Fruit fly (Drosophila melanogaster): Measurements from ENCODE around the gene gfzf.

- no peak for TF ChIP-seq Blimp-1 (GFP tag; optimal IDR thresholded peaks at IDR 0.05)
- TF ChIP-seq CG11294 (GFP tag; IDR thresholded peaks at IDR 0.05): no peak
- TF ChIP-seq CG3919 (GFP tag; optimal IDR thresholded peaks at IDR 0.05): no peak
- TF ChIP-seq CG32006 (GFP tag; optimal IDR thresholded peaks at IDR 0.05): no peak
- TF ChIP-seq fd85E (GFP tag; optimal IDR thresholded peaks at IDR 0.05): no peak
- no peak for TF ChIP-seq CG11762 (GFP tag; optimal IDR thresholded peaks at IDR 0.05; ENCODE audit: insufficient read depth)
- TF ChIP-seq Hr38 (GFP tag; optimal IDR thresholded peaks at IDR 0.05): no peak
- no peak for TF ChIP-seq acj6 (GFP tag; optimal IDR thresholded peaks at IDR 0.05)
- TF ChIP-seq CG8632 (GFP tag; optimal IDR thresholded peaks at IDR 0.05): no peak
- no peak for TF ChIP-seq cyc (GFP tag; optimal IDR thresholded peaks at IDR 0.05)
Measured at dm6 chr3R:7131260-7131659, 19.5 kb downstream of the gfzf start, which contains the start of gene CG31493.
